Fruit fly (Drosophila melanogaster): Measurements from ENCODE around the gene SKIP.
"Not testable (repeated sequence)": the region's sequence is repeated elsewhere in the genome, so short reads cannot be mapped to it uniquely, and the experiment has no call there.

SKIP gene

dm6 chr3R:22298505-22298904 is 164.9 kb downstream of the SKIP start, which contains the start of gene CG7084:
Gene CG7084, plus strand, starts transcription at chr3R:22298805.
- not testable (repeated sequence) for TF ChIP-seq Mnt (GFP tag; optimal IDR thresholded peaks at IDR 0.05); cnc (optimal IDR thresholded peaks at IDR 0.05); CG7045 (GFP tag; optimal IDR thresholded peaks at IDR 0.05)

DNA sequence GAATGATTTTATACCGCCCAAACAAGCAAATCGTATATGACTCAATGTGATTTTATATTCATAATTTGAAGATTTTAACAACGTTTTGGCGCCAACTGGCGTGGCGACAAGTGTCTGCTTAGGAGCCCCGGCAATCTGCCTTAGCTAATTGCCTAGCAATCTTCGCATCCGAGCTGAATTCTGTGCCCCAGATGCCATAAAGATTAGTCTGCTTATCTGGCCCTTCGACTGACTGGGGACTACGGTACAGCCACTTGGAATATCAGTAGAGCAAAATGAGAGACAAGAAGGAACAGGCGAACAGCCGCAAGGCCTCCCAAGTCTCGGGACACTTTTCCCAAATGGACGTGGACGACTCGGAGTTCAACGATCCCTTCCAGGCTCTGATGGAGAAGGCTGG is 166.4 kb downstream of the SKIP start:
- TF ChIP-seq toe (GFP tag; optimal IDR thresholded peaks at IDR 0.05), result no peak

DNA sequence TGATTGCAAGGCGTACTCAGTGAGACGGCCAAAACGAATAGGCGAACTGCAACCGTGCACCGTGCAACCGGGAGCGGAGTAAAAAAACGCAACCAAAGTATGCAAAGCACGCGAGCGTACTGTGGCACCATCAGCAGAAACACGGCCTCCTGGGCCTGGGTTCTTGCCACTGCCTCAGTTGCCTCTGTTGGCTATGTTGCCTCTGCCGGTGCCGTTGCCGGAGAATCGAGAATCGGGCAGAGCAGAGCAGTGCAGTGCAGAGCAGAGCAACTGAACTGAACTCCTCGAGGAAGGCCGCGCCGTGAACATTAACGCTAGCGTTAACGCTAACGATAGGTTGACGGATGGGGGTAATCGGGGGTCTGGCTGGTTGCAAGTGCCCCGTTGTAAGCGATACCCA is 190.4 kb downstream of the SKIP start, which contains the start of gene CG34377:
TSS of gene CG34377 (minus strand) at position 101 of the 400 bp plus-strand sequence.
- TF ChIP-seq CG5204 (GFP tag; optimal IDR thresholded peaks at IDR 0.05), result no peak
- no peak for TF ChIP-seq kay (GFP tag; ENCODE audit: borderline replicate concordance)
- no peak for TF ChIP-seq pad (GFP tag; optimal IDR thresholded peaks at IDR 0.05)
- no peak for TF ChIP-seq CG12768 (GFP tag; optimal IDR thresholded peaks at IDR 0.05)
- TF ChIP-seq CG7045 (GFP tag; optimal IDR thresholded peaks at IDR 0.05), result no peak
- TF ChIP-seq CG7101 (tag; optimal IDR thresholded peaks at IDR 0.05), result no peak
- no peak for TF ChIP-seq Clk (GFP tag; optimal IDR thresholded peaks at IDR 0.05)
- no peak for TF ChIP-seq cnc (optimal IDR thresholded peaks at IDR 0.05)
- no peak for TF ChIP-seq CG33017 (tag; optimal IDR thresholded peaks at IDR 0.05)
- no peak for TF ChIP-seq Mnt (GFP tag; optimal IDR thresholded peaks at IDR 0.05)
- no peak for TF ChIP-seq Crg-1 (GFP tag; optimal IDR thresholded peaks at IDR 0.05)
- TF ChIP-seq CG1620 (GFP tag; optimal IDR thresholded peaks at IDR 0.05), result no peak
- TF ChIP-seq CG11617 (GFP tag; optimal IDR thresholded peaks at IDR 0.05), result no peak

- no peak for TF ChIP-seq tj (GFP tag; optimal IDR thresholded peaks at IDR 0.05)
- no peak for TF ChIP-seq CG1620 (GFP tag; optimal IDR thresholded peaks at IDR 0.05)
- no peak for TF ChIP-seq ovo (GFP tag; optimal IDR thresholded peaks at IDR 0.05)
- TF ChIP-seq toe (GFP tag; optimal IDR thresholded peaks at IDR 0.05), result no peak
- no peak for TF ChIP-seq Crg-1 (GFP tag; optimal IDR thresholded peaks at IDR 0.05)
- no peak for TF ChIP-seq CG5204 (GFP tag; optimal IDR thresholded peaks at IDR 0.05)
- no peak for TF ChIP-seq CG12768 (GFP tag; optimal IDR thresholded peaks at IDR 0.05)
- no peak for TF ChIP-seq kay (GFP tag; ENCODE audit: borderline replicate concordance)
- TF ChIP-seq cic (GFP tag; optimal IDR thresholded peaks at IDR 0.05), result no peak
- no peak for TF ChIP-seq CG7101 (tag; optimal IDR thresholded peaks at IDR 0.05)
- TF ChIP-seq CG7045 (GFP tag; optimal IDR thresholded peaks at IDR 0.05), result no peak
- no peak for TF ChIP-seq bab1 (GFP tag; optimal IDR thresholded peaks at IDR 0.05)
- no peak for TF ChIP-seq CG33017 (tag; optimal IDR thresholded peaks at IDR 0.05)
- no peak for TF ChIP-seq Hr96 (GFP tag; optimal IDR thresholded peaks at IDR 0.05)
These were observed 191.1 kb downstream of the SKIP start for dm6 chr3R:22324736-22325135.

dm6 chr3R:22328665-22329350 is 195.2 kb downstream of the SKIP start, which contains the start of gene CG7080:
Gene CG7080, plus strand, starts transcription at chr3R:22329300.
- no peak for TF ChIP-seq bab1 (GFP tag; optimal IDR thresholded peaks at IDR 0.05)

DNA sequence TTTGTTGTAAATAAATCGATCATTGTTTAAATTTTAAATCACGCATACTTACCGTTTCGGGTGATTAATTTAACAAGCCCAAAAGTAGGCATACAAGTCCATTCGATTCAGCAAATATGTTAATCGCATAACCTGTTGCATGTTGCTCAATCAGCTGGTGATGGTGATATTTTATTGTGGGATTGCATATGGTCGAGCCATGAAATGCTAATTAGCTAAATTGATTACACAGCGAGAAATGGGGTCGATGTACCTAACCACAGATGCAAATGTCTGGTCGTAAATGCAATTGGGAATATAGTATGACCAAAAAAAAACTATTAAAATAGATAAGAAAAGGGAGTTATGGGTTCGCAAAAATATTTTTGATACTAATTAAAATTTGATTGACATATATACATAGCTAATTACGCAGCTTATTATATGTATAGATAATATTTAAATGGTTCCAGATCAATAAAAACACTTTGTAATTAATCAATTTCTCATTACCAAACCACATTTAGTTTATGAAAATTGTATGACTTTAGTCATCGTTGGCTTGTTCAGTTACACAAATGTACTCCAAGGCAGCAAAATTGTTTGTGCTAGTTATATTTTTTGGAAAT is 197.0 kb downstream of the SKIP start, which contains the start of gene CG33721:
TSS of gene CG33721 (plus strand) at position 558 of the 608 bp plus-strand sequence.
- TF ChIP-seq Mnt (GFP tag; optimal IDR thresholded peaks at IDR 0.05) (no peak), toe (GFP tag; optimal IDR thresholded peaks at IDR 0.05) (no peak), Hr96 (GFP tag; optimal IDR thresholded peaks at IDR 0.05) (no peak), Crg-1 (GFP tag; optimal IDR thresholded peaks at IDR 0.05) (no peak), ovo (GFP tag; optimal IDR thresholded peaks at IDR 0.05) (no peak), CG5204 (GFP tag; optimal IDR thresholded peaks at IDR 0.05) (no peak), CG7045 (GFP tag; optimal IDR thresholded peaks at IDR 0.05) (no peak), bab1 (GFP tag; optimal IDR thresholded peaks at IDR 0.05) (no peak), cnc (optimal IDR thresholded peaks at IDR 0.05) (no peak)

DNA sequence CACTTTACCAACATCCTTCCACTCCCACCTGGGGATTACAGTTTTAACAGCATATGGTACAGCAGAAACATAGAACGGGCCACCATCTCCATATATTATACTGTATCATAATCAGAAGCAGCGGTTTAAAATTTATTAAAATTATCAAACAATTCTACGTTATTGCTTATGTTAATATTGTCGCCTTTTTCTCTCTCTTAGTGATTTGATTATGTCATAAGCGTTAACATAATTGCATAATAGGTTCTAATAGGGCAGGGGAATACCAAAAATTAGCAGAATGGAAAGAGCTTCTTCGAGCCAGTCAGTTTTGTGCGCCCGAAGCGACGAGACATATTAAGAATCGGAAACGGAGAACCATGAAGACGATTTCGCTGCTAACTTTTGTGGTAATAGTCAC is 198.1 kb downstream of the SKIP start, which contains the start of gene CG13862:
TSS of gene CG13862 (plus strand) at position 301 of the 400 bp plus-strand sequence.
- TF ChIP-seq Hr96 (GFP tag; optimal IDR thresholded peaks at IDR 0.05) (no peak), Crg-1 (GFP tag; optimal IDR thresholded peaks at IDR 0.05) (no peak), cic (GFP tag; optimal IDR thresholded peaks at IDR 0.05) (no peak), tj (GFP tag; optimal IDR thresholded peaks at IDR 0.05) (no peak), CG7045 (GFP tag; optimal IDR thresholded peaks at IDR 0.05) (no peak), bab1 (GFP tag; optimal IDR thresholded peaks at IDR 0.05) (no peak), CG12768 (GFP tag; optimal IDR thresholded peaks at IDR 0.05) (no peak), CG7101 (tag; optimal IDR thresholded peaks at IDR 0.05) (no peak), pad (GFP tag; optimal IDR thresholded peaks at IDR 0.05) (no peak), cnc (optimal IDR thresholded peaks at IDR 0.05) (no peak), CG14711 (tag; optimal IDR thresholded peaks at IDR 0.05) (no peak), CG5204 (GFP tag; optimal IDR thresholded peaks at IDR 0.05) (no peak), ovo (GFP tag; optimal IDR thresholded peaks at IDR 0.05) (no peak), CG11617 (GFP tag; optimal IDR thresholded peaks at IDR 0.05) (no peak), Clk (GFP tag; optimal IDR thresholded peaks at IDR 0.05) (no peak), CG1620 (GFP tag; optimal IDR thresholded peaks at IDR 0.05) (no peak), CG33017 (tag; optimal IDR thresholded peaks at IDR 0.05) (no peak), kay (GFP tag; ENCODE audit: borderline replicate concordance) (no peak), toe (GFP tag; optimal IDR thresholded peaks at IDR 0.05) (no peak)
